Worm (Caenorhabditis elegans): Measurements from ENCODE around the gene C50B6.3.

C50B6.3 gene

DNA sequence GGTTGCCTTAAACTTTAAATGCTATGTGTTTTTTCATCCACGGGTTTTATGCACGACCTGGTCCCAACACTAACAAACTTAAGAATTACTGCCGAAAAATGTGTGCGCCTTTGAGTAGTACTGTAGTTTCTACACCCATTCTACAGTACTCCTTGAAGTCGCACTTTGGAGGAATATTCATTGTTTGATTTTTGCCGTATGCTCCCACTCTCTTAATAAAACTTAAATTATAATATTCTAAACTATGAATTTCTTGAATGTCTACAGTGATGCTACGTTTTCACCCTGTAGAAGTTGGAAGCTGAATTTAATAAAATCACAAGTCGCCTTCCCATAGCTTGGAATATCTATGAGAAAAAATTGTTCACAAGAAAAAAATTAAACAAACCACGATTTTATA lies 3.6 kb upstream of the C50B6.3 start (continued):
- TF ChIP-seq attf-3 (GFP tag; conservative IDR thresholded peaks at IDR 0.05), result no peak
- TF ChIP-seq ceh-100 (GFP tag; IDR thresholded peaks at IDR 0.05), result no peak
- no peak for TF ChIP-seq ceh-40 (GFP tag; IDR thresholded peaks at IDR 0.05)
- 0 out of 2 replicates have a peak, but pooled peaks have one; percentile 14 for TF ChIP-seq rcor-1 (GFP tag; IDR thresholded peaks at IDR 0.05)
- no peak for TF ChIP-seq madf-10 (tag; optimal IDR thresholded peaks at IDR 0.05)
- TF ChIP-seq xnd-1 (tag; optimal IDR thresholded peaks at IDR 0.05), result peak; percentile 11
- TF ChIP-seq snpc-1.3 (tag; optimal IDR thresholded peaks at IDR 0.05; ENCODE audit: insufficient read depth), result no peak
- no peak for TF ChIP-seq die-1 (tag; optimal IDR thresholded peaks at IDR 0.05)
- TF ChIP-seq bed-1 (GFP tag; IDR thresholded peaks at IDR 0.05), result no peak
- TF ChIP-seq mes-4 (tag; optimal IDR thresholded peaks at IDR 0.05), result no peak
- no peak for TF ChIP-seq dpff-1 (tag; optimal IDR thresholded peaks at IDR 0.05)
- TF ChIP-seq B0336.3 (GFP tag; IDR thresholded peaks at IDR 0.05), result peak; percentile 47; the same call in 1 of the 2 replicates
- no peak for TF ChIP-seq snpc-1.1 (tag; optimal IDR thresholded peaks at IDR 0.05; ENCODE audit: insufficient read depth)
- peak; percentile 43; the same call in 1 of the 2 replicates for TF ChIP-seq Y53G8AR.9 (GFP tag; conservative IDR thresholded peaks at IDR 0.05)
- TF ChIP-seq F57C9.4 (tag; optimal IDR thresholded peaks at IDR 0.05), result no peak
- no peak for TF ChIP-seq F49E8.2 (tag; optimal IDR thresholded peaks at IDR 0.05; ENCODE audit: insufficient read depth)
- TF ChIP-seq tbp1 (GFP tag; optimal IDR thresholded peaks at IDR 0.05), result no peak
- TF ChIP-seq ceh-91 (GFP tag; IDR thresholded peaks at IDR 0.05), result no peak
- TF ChIP-seq zfh-2 (GFP tag; conservative IDR thresholded peaks at IDR 0.05), result no peak
- TF ChIP-seq hmg-1.2 (GFP tag; IDR thresholded peaks at IDR 0.05), result peak; percentile 36; the same call in 1 of the 2 replicates
- TF ChIP-seq lin-40 (tag; optimal IDR thresholded peaks at IDR 0.05), result no peak
- no peak for TF ChIP-seq akir-1 (GFP tag; optimal IDR thresholded peaks at IDR 0.05)
- no peak for TF ChIP-seq efl-1 (GFP tag; optimal IDR thresholded peaks at IDR 0.05)
- TF ChIP-seq snpc-4 (GFP tag; optimal IDR thresholded peaks at IDR 0.05), result peak; percentile 10
- TF ChIP-seq snpc-4 (tag; optimal IDR thresholded peaks at IDR 0.05), result peak in 1 of 4 experiments; percentile 21
- TF ChIP-seq lsl-1 (GFP tag; optimal IDR thresholded peaks at IDR 0.05), result peak; percentile 24
- peak; percentile 72; the same call in 1 of the 2 replicates for TF ChIP-seq ekl-4 (GFP tag; IDR thresholded peaks at IDR 0.05)
- no peak for TF ChIP-seq ztf-28 (GFP tag; IDR thresholded peaks at IDR 0.05)
- TF ChIP-seq C06A6.2 (GFP tag; conservative IDR thresholded peaks at IDR 0.05), result no peak
- TF ChIP-seq somi-1 (GFP tag; optimal IDR thresholded peaks at IDR 0.05), result no peak
- no peak for TF ChIP-seq nhr-27 (tag; optimal IDR thresholded peaks at IDR 0.05)
- no peak for TF ChIP-seq cebp-1 (GFP tag; IDR thresholded peaks at IDR 0.05)
- TF ChIP-seq cebp-1 (tag; optimal IDR thresholded peaks at IDR 0.05), result peak; percentile 17
- no peak for TF ChIP-seq nfyb-1 (GFP tag; IDR thresholded peaks at IDR 0.05)
- no peak for TF ChIP-seq mxl-1 (tag; optimal IDR thresholded peaks at IDR 0.05)
- TF ChIP-seq pbrm-1 (GFP tag; IDR thresholded peaks at IDR 0.05), result no peak
- no peak for TF ChIP-seq athp-1 (tag; optimal IDR thresholded peaks at IDR 0.05)
- TF ChIP-seq Y56A3A.18 (GFP tag; IDR thresholded peaks at IDR 0.05), result no peak
- no peak for TF ChIP-seq sdz-38 (tag; optimal IDR thresholded peaks at IDR 0.05)
- no peak for TF ChIP-seq snpc-3.4 (tag; optimal IDR thresholded peaks at IDR 0.05)
- peak; percentile 54; the same call in 1 of the 2 replicates for TF ChIP-seq D2030.7 (GFP tag; IDR thresholded peaks at IDR 0.05)
- TF ChIP-seq Y53F4B.3 (GFP tag; IDR thresholded peaks at IDR 0.05), result no peak
- TF ChIP-seq atf-7 (tag; optimal IDR thresholded peaks at IDR 0.05), result no peak
- no peak for TF ChIP-seq aptf-2 (GFP tag; conservative IDR thresholded peaks at IDR 0.05)
- TF ChIP-seq let-607 (tag; optimal IDR thresholded peaks at IDR 0.05), result no peak
- TF ChIP-seq ztf-25 (GFP tag; IDR thresholded peaks at IDR 0.05), result 0 out of 2 replicates have a peak, but pooled peaks have one; percentile 53
- no peak for TF ChIP-seq lsy-27 (tag; optimal IDR thresholded peaks at IDR 0.05; ENCODE audit: borderline replicate concordance, insufficient read depth)
- no peak for TF ChIP-seq chd-7 (tag; optimal IDR thresholded peaks at IDR 0.05)
